In genomic region chr3L:5297237-5297636, dm6 we compare ENCODE assay signal across 2 fruit fly cellular contexts.
TF ChIP-seq lines count a peak whose summit lies in the region.

No protein-coding gene starts in this region.

- no peak for TF ChIP-seq CTCF in whole organism, embryonic (GFP tag; optimal IDR thresholded peaks at IDR 0.05; lab: Kevin White, UChicago)

TF ChIP-seq in whole organism, embryonic, 481 proteins besides CTCF, POLR2A, EP300 and RAD21 (continues in another document):
- TF ChIP-seq row (GFP tag; IDR thresholded peaks at IDR 0.05; lab: Robert Waterston, UW) (peak; percentile 56), Xbp1 (GFP tag; optimal IDR thresholded peaks at IDR 0.05; lab: Kevin White, UChicago) (peak; percentile 4), Sox102F (GFP tag; optimal IDR thresholded peaks at IDR 0.05; lab: Kevin White, UChicago) (peak; percentile 37), CG1647 (GFP tag; optimal IDR thresholded peaks at IDR 0.05; lab: Kevin White, UChicago) (no peak), CG2120 (GFP tag; optimal IDR thresholded peaks at IDR 0.05; lab: Kevin White, UChicago) (peak; percentile 62), dm (GFP tag; optimal IDR thresholded peaks at IDR 0.05; lab: Kevin White, UChicago) (no peak), kay (GFP tag; optimal IDR thresholded peaks at IDR 0.05; lab: Kevin White, UChicago) (no peak), dpn (GFP tag; optimal IDR thresholded peaks at IDR 0.05; lab: Kevin White, UChicago) (peak in 1 of 2 experiments; percentile 9), so (GFP tag; IDR thresholded peaks at IDR 0.05; lab: Robert Waterston, UW) (peak; percentile 57; the same call in 1 of the 3 replicates), jing (GFP tag; optimal IDR thresholded peaks at IDR 0.05; lab: Kevin White, UChicago) (no peak), CG6654 (GFP tag; optimal IDR thresholded peaks at IDR 0.05; lab: Kevin White, UChicago) (no peak), CG18599 (GFP tag; optimal IDR thresholded peaks at IDR 0.05; lab: Kevin White, UChicago) (peak; percentile 77), gem (tag; optimal IDR thresholded peaks at IDR 0.05; lab: Kevin White, UChicago) (peak; percentile 39), caup (GFP tag; optimal IDR thresholded peaks at IDR 0.05; lab: Kevin White, UChicago; ENCODE audit: severe bottlenecking) (peak; percentile 22), CG13296 (GFP tag; optimal IDR thresholded peaks at IDR 0.05; lab: Kevin White, UChicago) (peak; percentile 3), zfh2 (GFP tag; optimal IDR thresholded peaks at IDR 0.05; lab: Kevin White, UChicago) (no peak), CG13424 (tag; optimal IDR thresholded peaks at IDR 0.05; lab: Kevin White, UChicago) (peak; percentile 39), CG15269 (tag; optimal IDR thresholded peaks at IDR 0.05; lab: Kevin White, UChicago) (peak; percentile 45), wdn (GFP tag; IDR thresholded peaks at IDR 0.05; lab: Robert Waterston, UW) (no peak), Taf1 (GFP tag; IDR thresholded peaks at IDR 0.05; lab: Robert Waterston, UW) (no peak), fd96Cb (tag; optimal IDR thresholded peaks at IDR 0.05; lab: Kevin White, UChicago) (no peak), CG4820 (GFP tag; optimal IDR thresholded peaks at IDR 0.05; lab: Kevin White, UChicago) (no peak), grau (tag; optimal IDR thresholded peaks at IDR 0.05; lab: Kevin White, UChicago) (peak; percentile 42), toy (GFP tag; IDR thresholded peaks at IDR 0.05; lab: Robert Waterston, UW) (no peak), CG14014 (GFP tag; IDR thresholded peaks at IDR 0.05; lab: Robert Waterston, UW) (0 out of 2 replicates have a peak, but pooled peaks have one; percentile 21), Asciz (GFP tag; optimal IDR thresholded peaks at IDR 0.05; lab: Kevin White, UChicago) (no peak), CG6813 (GFP tag; optimal IDR thresholded peaks at IDR 0.05; lab: Kevin White, UChicago) (peak; percentile 3), Jarid2 (GFP tag; optimal IDR thresholded peaks at IDR 0.05; lab: Kevin White, UChicago) (no peak), CG17829 (tag; optimal IDR thresholded peaks at IDR 0.05; lab: Kevin White, UChicago) (no peak), Awh (GFP tag; IDR thresholded peaks at IDR 0.05; lab: Robert Waterston, UW) (no peak), CG11093 (GFP tag; IDR thresholded peaks at IDR 0.05; lab: Robert Waterston, UW) (no peak), HHEX (GFP tag; optimal IDR thresholded peaks at IDR 0.05; lab: Kevin White, UChicago) (peak; percentile 16), Dbx (GFP tag; IDR thresholded peaks at IDR 0.05; lab: Robert Waterston, UW) (0 out of 3 replicates have a peak, but pooled peaks have one; percentile 23), CG7928 (GFP tag; optimal IDR thresholded peaks at IDR 0.05; lab: Kevin White, UChicago) (no peak), NC2α (GFP tag; optimal IDR thresholded peaks at IDR 0.05; lab: Kevin White, UChicago) (no peak), aop (GFP tag; IDR thresholded peaks at IDR 0.05; lab: Robert Waterston, UW) (no peak), Gsc (GFP tag; IDR thresholded peaks at IDR 0.05; lab: Robert Waterston, UW) (no peak), unpg (GFP tag; optimal IDR thresholded peaks at IDR 0.05; lab: Kevin White, UChicago) (peak; percentile 7), CG7839 (tag; optimal IDR thresholded peaks at IDR 0.05; lab: Kevin White, UChicago) (peak; percentile 32), mam (GFP tag; optimal IDR thresholded peaks at IDR 0.05; lab: Kevin White, UChicago) (peak; percentile 4), Hmr (GFP tag; optimal IDR thresholded peaks at IDR 0.05; lab: Kevin White, UChicago) (peak; percentile 31), abd-A (tag; optimal IDR thresholded peaks at IDR 0.05; lab: Kevin White, UChicago) (no peak), slbo (GFP tag; IDR thresholded peaks at IDR 0.05; lab: Robert Waterston, UW) (peak; percentile 60), tx (GFP tag; optimal IDR thresholded peaks at IDR 0.05; lab: Kevin White, UChicago) (no peak), Hr51 (GFP tag; optimal IDR thresholded peaks at IDR 0.05; lab: Kevin White, UChicago) (peak in 1 of 2 experiments; percentile 45), CG17802 (tag; optimal IDR thresholded peaks at IDR 0.05; lab: Kevin White, UChicago) (no peak)

TF ChIP-seq in whole organism, prepupa, 60 proteins besides CTCF, POLR2A, EP300 and RAD21:
- TF ChIP-seq fd59A (GFP tag; optimal IDR thresholded peaks at IDR 0.05; lab: Kevin White, UChicago) = no peak
- peak; percentile 19 for TF ChIP-seq svp (GFP tag; lab: Kevin White, UChicago)

Comparison
In these comparisons a context has a peak if more than half of its experiments do, and no peak if none do; other contexts are left out.
1. Of the 7 proteins assayed by ChIP-seq in both whole organism, embryonic and whole organism, prepupa: peak only in whole organism, embryonic: Sox102F; only in whole organism, prepupa: none; in both: none; in neither: 6.